Fruit fly (Drosophila melanogaster) whole organism, embryonic: ENCODE results near the gene Dus1.
A peak's percentile ranks its signal among the peaks of the same experiment; 100 is the strongest.

Source experiments
- ATbp ChIP-seq: fragments of 200-800 bp; sonication (Bioruptor generic); optimal IDR thresholded peaks from 2 replicates; lab custom pipeline; 2017; ENCODE audit warnings: missing biosample characterization, mild to moderate bottlenecking, missing genetic modification characterization, missing genetic modification reagents
- Abd-B ChIP-seq: fragments of 200-800 bp; sonication (Bioruptor generic); optimal IDR thresholded peaks from 2 replicates; lab custom pipeline; 2018; ENCODE audit warnings: missing biosample characterization, mild to moderate bottlenecking, missing genetic modification characterization, moderate library complexity
- Bgb ChIP-seq: fragments of 200-800 bp; sonication (Bioruptor generic); IDR thresholded peaks from 2 replicates; pipeline ENCODE4 v1.3.6; 2022; ENCODE audit warnings: missing biosample characterization, missing genetic modification characterization; ENCODE audit not compliant: partially characterized antibody
- CG10267 ChIP-seq: fragments of 200-800 bp; sonication (Bioruptor generic); optimal IDR thresholded peaks from 2 replicates; lab custom pipeline; 2018; ENCODE audit warnings: missing biosample characterization, mild to moderate bottlenecking, missing genetic modification characterization, moderate library complexity
- CG12155 ChIP-seq: fragments of 200-800 bp; sonication (Bioruptor generic); optimal IDR thresholded peaks from 3 replicates; lab custom pipeline; 2016; ENCODE audit warnings: missing biosample characterization, missing genetic modification characterization
- CG1233 ChIP-seq: fragments of 200-800 bp; sonication (Bioruptor generic); optimal IDR thresholded peaks from 4 replicates; lab custom pipeline; 2018; ENCODE audit warnings: missing biosample characterization, mild to moderate bottlenecking, missing genetic modification characterization
- CG12744 ChIP-seq: fragments of 200-800 bp; sonication (Bioruptor generic); optimal IDR thresholded peaks from 2 replicates; lab custom pipeline; 2016; ENCODE audit warnings: missing biosample characterization, missing genetic modification characterization
- CG12942 ChIP-seq: fragments of 200-800 bp; sonication (Bioruptor generic); optimal IDR thresholded peaks from 3 replicates; lab custom pipeline; 2016; ENCODE audit warnings: missing biosample characterization, missing genetic modification characterization
- CG13123 ChIP-seq: fragments of 200-800 bp; sonication (Bioruptor generic); optimal IDR thresholded peaks from 2 replicates; lab custom pipeline; 2016; ENCODE audit warnings: missing biosample characterization, missing genetic modification characterization
- CG15011 ChIP-seq: fragments of 200-800 bp; sonication (Bioruptor generic); optimal IDR thresholded peaks from 3 replicates; lab custom pipeline; 2018; ENCODE audit warnings: missing biosample characterization, mild to moderate bottlenecking, missing genetic modification characterization
- CG15479 ChIP-seq: fragments of 200-800 bp; sonication (Bioruptor generic); optimal IDR thresholded peaks from 3 replicates; lab custom pipeline; 2019; ENCODE audit warnings: missing biosample characterization, mild to moderate bottlenecking, missing genetic modification characterization, moderate library complexity
- CG16863 ChIP-seq: fragments of 200-800 bp; sonication (Bioruptor generic); optimal IDR thresholded peaks from 3 replicates; lab custom pipeline; 2016; ENCODE audit warnings: missing biosample characterization, missing genetic modification characterization
- CG17361 ChIP-seq: fragments of 200-800 bp; sonication (Bioruptor generic); IDR thresholded peaks from 3 replicates; pipeline ENCODE4 v1.3.6; 2022; ENCODE audit warnings: missing biosample characterization, missing genetic modification characterization
- CG18476 ChIP-seq: fragments of 200-800 bp; sonication (Bioruptor generic); optimal IDR thresholded peaks from 2 replicates; lab custom pipeline; 2016; ENCODE audit warnings: missing biosample characterization, mild to moderate bottlenecking, missing genetic modification characterization
- CG18764 ChIP-seq: fragments of 200-800 bp; sonication (Bioruptor generic); optimal IDR thresholded peaks from 3 replicates; lab custom pipeline; 2016; ENCODE audit warnings: missing biosample characterization, missing genetic modification characterization
- CG30020 ChIP-seq: fragments of 200-800 bp; optimal IDR thresholded peaks from 2 replicates; lab custom pipeline; 2019; ENCODE audit warnings: missing biosample characterization, mild to moderate bottlenecking, missing genetic modification characterization, moderate library complexity
- CG31388 ChIP-seq: fragments of 200-800 bp; sonication (Bioruptor generic); optimal IDR thresholded peaks from 2 replicates; lab custom pipeline; 2016; ENCODE audit warnings: missing biosample characterization, missing genetic modification characterization
- CG31441 ChIP-seq: fragments of 200-800 bp; sonication (Bioruptor generic); IDR thresholded peaks from 2 replicates; pipeline ENCODE4 v1.3.6; 2022; ENCODE audit warnings: missing biosample characterization, missing genetic modification characterization
- CG42726 ChIP-seq: fragments of 200-800 bp; sonication (Bioruptor generic); IDR thresholded peaks from 2 replicates; pipeline ENCODE4 v1.3.6; 2022; ENCODE audit warnings: missing biosample characterization, missing genetic modification characterization; ENCODE audit not compliant: partially characterized antibody
- CG6813 ChIP-seq: fragments of 200-800 bp; sonication (Bioruptor generic); optimal IDR thresholded peaks from 2 replicates; lab custom pipeline; 2017; ENCODE audit warnings: missing biosample characterization, missing genetic modification characterization, mild to moderate bottlenecking, moderate library complexity, missing genetic modification reagents
- CG8281 ChIP-seq: fragments of 200-800 bp; sonication (Bioruptor generic); optimal IDR thresholded peaks from 2 replicates; lab custom pipeline; 2018; ENCODE audit warnings: missing biosample characterization, mild to moderate bottlenecking, missing genetic modification characterization, moderate library complexity
- CG8944 ChIP-seq: fragments of 200-800 bp; sonication (Bioruptor generic); optimal IDR thresholded peaks from 3 replicates; lab custom pipeline; 2016; ENCODE audit warnings: missing biosample characterization, missing genetic modification characterization
- Doc2 ChIP-seq: fragments of 200-800 bp; sonication (Bioruptor generic); IDR thresholded peaks from 2 replicates; pipeline ENCODE4 v1.3.6; 2022; ENCODE audit warnings: missing biosample characterization, missing genetic modification characterization
- Dp ChIP-seq: fragments of 200-800 bp; sonication (Bioruptor generic); optimal IDR thresholded peaks from 2 replicates; lab custom pipeline; 2018; ENCODE audit warnings: missing biosample characterization, mild to moderate bottlenecking, missing genetic modification characterization, moderate library complexity
- Ets97D ChIP-seq: fragments of 200-800 bp; sonication (Bioruptor generic); optimal IDR thresholded peaks from 3 replicates; lab custom pipeline; 2016; ENCODE audit warnings: missing biosample characterization, missing genetic modification characterization
- Fer1 ChIP-seq: fragments of 200-800 bp; sonication (Bioruptor generic); optimal IDR thresholded peaks from 2 replicates; lab custom pipeline; 2017; ENCODE audit warnings: missing biosample characterization, mild to moderate bottlenecking, missing genetic modification characterization
- Gsc ChIP-seq: fragments of 200-800 bp; sonication (Bioruptor generic); IDR thresholded peaks from 2 replicates; pipeline ENCODE4 v1.3.6; 2022; ENCODE audit warnings: missing biosample characterization, missing genetic modification characterization
- Hey ChIP-seq: fragments of 200-800 bp; sonication (Bioruptor generic); optimal IDR thresholded peaks from 3 replicates; lab custom pipeline; 2018; ENCODE audit warnings: missing biosample characterization, mild to moderate bottlenecking, missing genetic modification characterization
- Hmx ChIP-seq: fragments of 200-800 bp; sonication (Bioruptor generic); optimal IDR thresholded peaks from 2 replicates; lab custom pipeline; 2016; ENCODE audit warnings: missing biosample characterization, missing genetic modification characterization
- Mes4 ChIP-seq: fragments of 200-800 bp; sonication (Bioruptor generic); optimal IDR thresholded peaks from 2 replicates; lab custom pipeline; 2016; ENCODE audit warnings: missing biosample characterization, missing genetic modification characterization
- Optix ChIP-seq: fragments of 200-800 bp; sonication (Bioruptor generic); IDR thresholded peaks from 3 replicates; pipeline ENCODE4 v1.3.6; 2022; ENCODE audit warnings: missing biosample characterization, missing genetic modification characterization
- Six4 ChIP-seq: fragments of 200-800 bp; sonication (Bioruptor generic); optimal IDR thresholded peaks from 2 replicates; lab custom pipeline; 2016; ENCODE audit warnings: missing biosample characterization, missing genetic modification characterization
- ac ChIP-seq: fragments of 200-800 bp; sonication (Bioruptor generic); optimal IDR thresholded peaks from 3 replicates; lab custom pipeline; 2017; ENCODE audit warnings: missing biosample characterization, mild to moderate bottlenecking, missing genetic modification characterization
- az2 ChIP-seq: fragments of 200-800 bp; sonication (Bioruptor generic); optimal IDR thresholded peaks from 3 replicates; lab custom pipeline; 2016; ENCODE audit warnings: missing biosample characterization, missing genetic modification characterization
- bsh ChIP-seq, 2 experiments: fragments of 200-800 bp; sonication (Bioruptor generic); optimal IDR thresholded peaks; 2 replicates each; lab custom pipeline; 2017 to 2018; ENCODE audit warnings: mild to moderate bottlenecking in 2 of 2, missing biosample characterization in 2 of 2, missing genetic modification characterization in 2 of 2, moderate library complexity in 1 of 2
- ci ChIP-seq: fragments of 200-800 bp; sonication (Bioruptor generic); IDR thresholded peaks from 3 replicates; pipeline ENCODE4 v1.3.6; 2022; ENCODE audit warnings: missing biosample characterization, missing genetic modification characterization
- crp ChIP-seq, 2 experiments: fragments of 200-800 bp; sonication (Bioruptor generic); optimal IDR thresholded peaks; 2 replicates in 1 of 2; 3 replicates in 1 of 2; lab custom pipeline; 2017; ENCODE audit warnings: missing biosample characterization in 2 of 2, missing genetic modification characterization in 2 of 2, mild to moderate bottlenecking in 1 of 2, moderate library complexity in 1 of 2
- cwo ChIP-seq: fragments of 200-800 bp; sonication (Bioruptor generic); optimal IDR thresholded peaks from 3 replicates; lab custom pipeline; 2017; ENCODE audit warnings: missing biosample characterization, missing genetic modification characterization, mild to moderate bottlenecking, moderate library complexity, missing genetic modification reagents
- ind ChIP-seq: fragments of 200-800 bp; sonication (Bioruptor generic); optimal IDR thresholded peaks from 3 replicates; lab custom pipeline; 2016; ENCODE audit warnings: missing biosample characterization, missing genetic modification characterization
- nerfin-1 ChIP-seq: fragments of 200-800 bp; sonication (Bioruptor generic); optimal IDR thresholded peaks from 3 replicates; lab custom pipeline; 2019; ENCODE audit warnings: missing biosample characterization, mild to moderate bottlenecking, missing genetic modification characterization, moderate library complexity
- peb ChIP-seq: fragments of 200-800 bp; sonication (Bioruptor generic); IDR thresholded peaks from 2 replicates; pipeline ENCODE4 v1.3.6; 2022; ENCODE audit warnings: missing biosample characterization, missing genetic modification characterization
- sens ChIP-seq: fragments of 200-800 bp; sonication (Bioruptor generic); peaks from one replicate; lab custom pipeline; 2016; ENCODE audit warnings: missing biosample characterization, missing genetic modification characterization
- seq ChIP-seq: fragments of 200-800 bp; sonication (Bioruptor generic); IDR thresholded peaks from 2 replicates; pipeline ENCODE4 v1.3.6; 2022; ENCODE audit warnings: missing biosample characterization, missing genetic modification characterization
- shn ChIP-seq: fragments of 200-800 bp; sonication (Bioruptor generic); optimal IDR thresholded peaks from 3 replicates; lab custom pipeline; 2016; ENCODE audit warnings: missing biosample characterization, missing genetic modification characterization
- slp2 ChIP-seq: fragments of 200-800 bp; sonication (Bioruptor generic); optimal IDR thresholded peaks from 2 replicates; lab custom pipeline; 2016; ENCODE audit warnings: missing biosample characterization, missing genetic modification characterization
- so ChIP-seq: fragments of 200-800 bp; sonication (Bioruptor generic); IDR thresholded peaks from 3 replicates; pipeline ENCODE4 v1.3.6; 2022; ENCODE audit warnings: missing biosample characterization, missing genetic modification characterization
- sqz ChIP-seq: fragments of 200-800 bp; sonication (Bioruptor generic); optimal IDR thresholded peaks from 3 replicates; lab custom pipeline; 2018; ENCODE audit warnings: missing biosample characterization, mild to moderate bottlenecking, missing genetic modification characterization
- tin ChIP-seq: fragments of 200-800 bp; sonication (Bioruptor generic); optimal IDR thresholded peaks from 3 replicates; lab custom pipeline; 2016; ENCODE audit warnings: missing biosample characterization, missing genetic modification characterization
- tio ChIP-seq: fragments of 200-800 bp; sonication (Bioruptor generic); optimal IDR thresholded peaks from 2 replicates; lab custom pipeline; 2017; ENCODE audit warnings: missing biosample characterization, missing genetic modification characterization, inconsistent platforms
- twi ChIP-seq: fragments of 200-800 bp; optimal IDR thresholded peaks from 2 replicates; lab custom pipeline; 2019; ENCODE audit warnings: missing biosample characterization, mild to moderate bottlenecking, missing genetic modification characterization, moderate library complexity
- usp ChIP-seq: fragments of >200 bp; optimal IDR thresholded peaks from 2 replicates; lab custom pipeline; 2017; ENCODE audit warnings: missing biosample characterization, missing genetic modification characterization

Gene Dus1

dm6 chr2L:285596-286023, 14.1 kb upstream of the Dus1 start (continued):
- no peak for TF ChIP-seq Doc2
- peak; percentile 59 for TF ChIP-seq Hmx (GFP tag; lab: Kevin White, UChicago)
- peak; percentile 31 for TF ChIP-seq Dp (GFP tag; lab: Kevin White, UChicago)
- no peak for TF ChIP-seq twi (tag; lab: Kevin White, UChicago)
- TF ChIP-seq CG15011 (GFP tag; lab: Kevin White, UChicago): no peak
- peak; percentile 50 for TF ChIP-seq shn
- peak; percentile 28 for TF ChIP-seq Six4
- TF ChIP-seq CG12744 (GFP tag; lab: Kevin White, UChicago): no peak
- TF ChIP-seq Mes4: no peak
- TF ChIP-seq slp2: no peak
- TF ChIP-seq CG18764: no peak
- no peak for TF ChIP-seq usp (GFP tag; lab: Kevin White, UChicago)
- TF ChIP-seq CG15479 (GFP tag; lab: Kevin White, UChicago): no peak
- peak; percentile 59 for TF ChIP-seq CG10267 (tag; lab: Kevin White, UChicago)
- TF ChIP-seq CG8281 (tag; lab: Kevin White, UChicago): no peak
- peak; percentile 43 for TF ChIP-seq ATbp (GFP tag; lab: Kevin White, UChicago)
- no peak for TF ChIP-seq Abd-B (GFP tag; lab: Kevin White, UChicago)
- peak in 1 of 2 experiments; percentile 60 for TF ChIP-seq bsh (GFP tag; optimal IDR thresholded peaks at IDR 0.05; lab: Kevin White, UChicago)
- TF ChIP-seq Hey: no peak
- peak; percentile 34 for TF ChIP-seq CG16863
- peak; percentile 34 for TF ChIP-seq CG12155 (GFP tag; lab: Kevin White, UChicago)
- peak; percentile 53; the same call in 1 of the 2 replicates for TF ChIP-seq Bgb (GFP tag; lab: Robert Waterston, UW)
- peak; percentile 21 for TF ChIP-seq CG1233 (GFP tag; lab: Kevin White, UChicago)
- TF ChIP-seq CG13123: no peak
- TF ChIP-seq ac: peak; percentile 19
- no peak for TF ChIP-seq CG12942 (GFP tag; lab: Kevin White, UChicago)
- TF ChIP-seq Optix (GFP tag; lab: Robert Waterston, UW): no peak
- TF ChIP-seq CG17361 (GFP tag; lab: Robert Waterston, UW): 0 out of 3 replicates have a peak, but pooled peaks have one; percentile 33
- no peak for TF ChIP-seq CG8944 (GFP tag; lab: Kevin White, UChicago)
- TF ChIP-seq CG30020 (tag; lab: Kevin White, UChicago): peak; percentile 55
- TF ChIP-seq tin (GFP tag; lab: Kevin White, UChicago): peak; percentile 47
- no peak for TF ChIP-seq sqz (GFP tag; lab: Kevin White, UChicago)
- peak; percentile 84 for TF ChIP-seq ci (GFP tag; lab: Robert Waterston, UW)
- peak; percentile 65 for TF ChIP-seq CG6813
- TF ChIP-seq seq (GFP tag; lab: Robert Waterston, UW): peak; percentile 62; the same call in 1 of the 2 replicates
- peak; percentile 42 for TF ChIP-seq az2 (GFP tag; lab: Kevin White, UChicago)
- peak; percentile 84 for TF ChIP-seq sens
- peak; percentile 52 for TF ChIP-seq cwo (GFP tag; lab: Kevin White, UChicago)
- peak; percentile 22 for TF ChIP-seq nerfin-1
- TF ChIP-seq Fer1 (GFP tag; lab: Kevin White, UChicago): peak; percentile 69
- TF ChIP-seq peb: no peak
- peak; percentile 74 for TF ChIP-seq CG42726 (GFP tag; lab: Robert Waterston, UW)
- no peak for TF ChIP-seq tio
- peak in 1 of 2 experiments; percentile 44 for TF ChIP-seq crp (GFP tag; optimal IDR thresholded peaks at IDR 0.05; lab: Kevin White, UChicago)
- TF ChIP-seq so: no peak; the same call in 2 of the 3 replicates
- no peak for TF ChIP-seq CG31388
- TF ChIP-seq CG18476: peak; percentile 49
- TF ChIP-seq ind (GFP tag; lab: Kevin White, UChicago): peak; percentile 35
- no peak for TF ChIP-seq Gsc
- TF ChIP-seq Ets97D: peak; percentile 76
- TF ChIP-seq CG31441: no peak; the same call in 1 of the 2 replicates
